Worm (Caenorhabditis elegans) whole organism, mixed stage, embryonic: ENCODE results near the gene xbx-9.

Experiments used
- M03D4.4 ChIP-seq: sonication (generic microtip); optimal IDR thresholded peaks from 2 replicates; lab custom pipeline; 2017; ENCODE audit warnings: mild to moderate bottlenecking, missing genetic modification characterization, missing compliant biosample characterization
- bed-3 ChIP-seq: fragments of 200-800 bp; sonication (Bioruptor generic); optimal IDR thresholded peaks from 3 replicates; lab custom pipeline; 2018; ENCODE audit warnings: mild to moderate bottlenecking, missing genetic modification characterization, moderate library complexity, missing compliant biosample characterization
- blmp-1 ChIP-seq: fragments of 150-350 bp; optimal IDR thresholded peaks from 2 replicates; lab custom pipeline; 2014; ENCODE audit warnings: missing biosample characterization, missing genetic modification characterization
- ceh-39 ChIP-seq: fragments of 150-350 bp; optimal IDR thresholded peaks from 2 replicates; lab custom pipeline; 2014; ENCODE audit warnings: missing biosample characterization, missing genetic modification characterization
- ceh-43 ChIP-seq: fragments of 200-800 bp; sonication (Bioruptor generic); optimal IDR thresholded peaks from 2 replicates; lab custom pipeline; 2018; ENCODE audit warnings: mild to moderate bottlenecking, missing genetic modification characterization, moderate library complexity, missing compliant biosample characterization
- ceh-83 ChIP-seq: fragments of 200-800 bp; sonication (Bioruptor generic); optimal IDR thresholded peaks from 2 replicates; lab custom pipeline; 2018; ENCODE audit warnings: mild to moderate bottlenecking, missing genetic modification characterization, missing compliant biosample characterization
- ces-1 ChIP-seq: fragments of 150-350 bp; optimal IDR thresholded peaks from 2 replicates; lab custom pipeline; 2014; ENCODE audit warnings: missing biosample characterization, missing genetic modification reagents, missing genetic modification characterization
- cnd-1 ChIP-seq: fragments of 200-800 bp; sonication (Bioruptor generic); optimal IDR thresholded peaks from 2 replicates; lab custom pipeline; 2018; ENCODE audit warnings: mild to moderate bottlenecking, missing genetic modification characterization, missing compliant biosample characterization
- drap-1 ChIP-seq: fragments of 200-800 bp; sonication (Bioruptor generic); optimal IDR thresholded peaks from 3 replicates; lab custom pipeline; 2018; ENCODE audit warnings: mild to moderate bottlenecking, missing genetic modification characterization, missing compliant biosample characterization
- elt-1 ChIP-seq: sonication (generic microtip); optimal IDR thresholded peaks from 2 replicates; lab custom pipeline; 2017; ENCODE audit warnings: missing genetic modification characterization, mild to moderate bottlenecking, missing compliant biosample characterization, antibody characterized with exemption, moderate library complexity, borderline replicate concordance; ENCODE audit not compliant: insufficient read depth
- elt-3 ChIP-seq: fragments of 150-350 bp; optimal IDR thresholded peaks from 2 replicates; lab custom pipeline; 2014; ENCODE audit warnings: missing biosample characterization, missing genetic modification characterization
- flh-1 ChIP-seq: fragments of 200-800 bp; sonication (Bioruptor generic); optimal IDR thresholded peaks from 2 replicates; lab custom pipeline; 2018; ENCODE audit warnings: mild to moderate bottlenecking, missing genetic modification characterization, moderate library complexity, missing compliant biosample characterization
- ham-2 ChIP-seq: fragments of 200-800 bp; sonication (Bioruptor generic); optimal IDR thresholded peaks from 2 replicates; lab custom pipeline; 2018; ENCODE audit warnings: mild to moderate bottlenecking, missing genetic modification characterization, missing compliant biosample characterization
- hlh-1 ChIP-seq: fragments of 150-350 bp; optimal IDR thresholded peaks from 2 replicates; lab custom pipeline; 2014; ENCODE audit warnings: missing biosample characterization, missing genetic modification reagents, missing genetic modification characterization
- lin-13 ChIP-seq: fragments of 150-350 bp; optimal IDR thresholded peaks from 2 replicates; lab custom pipeline; 2014; ENCODE audit warnings: missing biosample characterization, missing genetic modification characterization
- lin-32 ChIP-seq: fragments of 200-800 bp; sonication (Bioruptor generic); optimal IDR thresholded peaks from 2 replicates; lab custom pipeline; 2018; ENCODE audit warnings: mild to moderate bottlenecking, missing genetic modification characterization, missing compliant biosample characterization
- lsy-2 ChIP-seq: fragments of 150-350 bp; optimal IDR thresholded peaks from 2 replicates; lab custom pipeline; 2014; ENCODE audit warnings: missing biosample characterization, missing genetic modification characterization
- mab-5 ChIP-seq: fragments of 150-350 bp; optimal IDR thresholded peaks from 2 replicates; lab custom pipeline; 2014; ENCODE audit warnings: missing biosample characterization, missing genetic modification characterization
- mep-1 ChIP-seq: fragments of 150-350 bp; optimal IDR thresholded peaks from 2 replicates; lab custom pipeline; 2017; ENCODE audit warnings: missing biosample characterization, missing genetic modification reagents, missing genetic modification characterization, inconsistent platforms
- mls-2 ChIP-seq: sonication (generic microtip); optimal IDR thresholded peaks from 2 replicates; lab custom pipeline; 2016; ENCODE audit warnings: mild to moderate bottlenecking, missing genetic modification characterization, moderate library complexity, missing compliant biosample characterization
- nhr-12 ChIP-seq: fragments of 150-350 bp; optimal IDR thresholded peaks from 2 replicates; lab custom pipeline; 2014; ENCODE audit warnings: missing biosample characterization, missing genetic modification characterization
- nhr-2 ChIP-seq: fragments of 150-350 bp; optimal IDR thresholded peaks from 2 replicates; lab custom pipeline; 2014; ENCODE audit warnings: missing biosample characterization, missing genetic modification characterization
- nhr-237 ChIP-seq: fragments of 150-350 bp; optimal IDR thresholded peaks from 2 replicates; lab custom pipeline; 2014; ENCODE audit warnings: missing biosample characterization, missing genetic modification characterization
- nhr-28 ChIP-seq: fragments of 150-350 bp; optimal IDR thresholded peaks from 2 replicates; lab custom pipeline; 2014; ENCODE audit warnings: missing biosample characterization, missing genetic modification characterization
- nhr-76 ChIP-seq: sonication (generic microtip); optimal IDR thresholded peaks from 2 replicates; lab custom pipeline; 2017; ENCODE audit warnings: missing biosample characterization, missing genetic modification characterization
- pha-4 ChIP-seq: fragments of 150-350 bp; optimal IDR thresholded peaks from 2 replicates; lab custom pipeline; 2018; ENCODE audit warnings: missing biosample characterization, missing genetic modification reagents, missing genetic modification characterization
- sem-2 ChIP-seq: fragments of 200-800 bp; sonication (Bioruptor generic); optimal IDR thresholded peaks from 2 replicates; lab custom pipeline; 2018; ENCODE audit warnings: mild to moderate bottlenecking, missing genetic modification characterization, missing compliant biosample characterization
- snpc-4 ChIP-seq: fragments of 150-350 bp; optimal IDR thresholded peaks from 2 replicates; lab custom pipeline; 2014; ENCODE audit warnings: missing biosample characterization, missing genetic modification characterization
- sptf-1 ChIP-seq: sonication (generic microtip); optimal IDR thresholded peaks from 2 replicates; lab custom pipeline; 2017; ENCODE audit warnings: mild to moderate bottlenecking, missing genetic modification characterization, moderate library complexity, missing compliant biosample characterization
- tbx-8 ChIP-seq: fragments of 200-800 bp; sonication (Bioruptor generic); optimal IDR thresholded peaks from 2 replicates; lab custom pipeline; 2018; ENCODE audit warnings: mild to moderate bottlenecking, missing genetic modification characterization, moderate library complexity, missing compliant biosample characterization
- unc-120 ChIP-seq: sonication (generic microtip); optimal IDR thresholded peaks from 2 replicates; lab custom pipeline; 2017; ENCODE audit warnings: missing genetic modification characterization, missing compliant biosample characterization; ENCODE audit not compliant: poor library complexity, severe bottlenecking
- unc-62 ChIP-seq: fragments of 150-350 bp; optimal IDR thresholded peaks from 2 replicates; lab custom pipeline; 2014; ENCODE audit warnings: missing biosample characterization, missing genetic modification reagents, missing genetic modification characterization
- zip-8 ChIP-seq: fragments of 150-350 bp; optimal IDR thresholded peaks from 2 replicates; lab custom pipeline; 2014; ENCODE audit warnings: missing biosample characterization, missing genetic modification characterization

The xbx-9 gene

ce11 chrV:12701613-12702012 is 32.4 kb upstream of the xbx-9 start:
- peak; percentile 63 for TF ChIP-seq ces-1 (GFP tag; lab: Kevin White, UChicago)
- TF ChIP-seq blmp-1 (tag; lab: Kevin White, UChicago): no peak

ce11 chrV:12704077-12704476 is 29.9 kb upstream of the xbx-9 start, which contains the start of gene R11D1.1:
TSS of gene R11D1.1 (plus strand) at chrV:12704377.
- TF ChIP-seq snpc-4 (tag; lab: Kevin White, UChicago) (no peak), lin-32 (GFP tag; lab: Kevin White, UChicago) (no peak), nhr-2 (tag; lab: Kevin White, UChicago) (no peak), flh-1 (GFP tag; lab: Kevin White, UChicago) (no peak), unc-62 (no peak), mep-1 (tag; lab: Kevin White, UChicago) (no peak), ceh-39 (tag; lab: Kevin White, UChicago) (no peak), nhr-28 (no peak), ceh-83 (no peak), mab-5 (tag; lab: Kevin White, UChicago) (no peak), hlh-1 (tag; lab: Kevin White, UChicago) (no peak), nhr-76 (no peak), sptf-1 (tag; lab: Kevin White, UChicago) (no peak), zip-8 (tag; lab: Kevin White, UChicago) (no peak), cnd-1 (no peak)

- no peak for TF ChIP-seq ham-2 (GFP tag; lab: Kevin White, UChicago)
- no peak for TF ChIP-seq sem-2
- TF ChIP-seq ceh-43 (GFP tag; lab: Kevin White, UChicago): no peak
- no peak for TF ChIP-seq blmp-1 (tag; lab: Kevin White, UChicago)
- no peak for TF ChIP-seq lin-13
- TF ChIP-seq flh-1 (GFP tag; lab: Kevin White, UChicago): no peak
Observed at ce11 chrV:12706511-12706910, 27.5 kb upstream of the xbx-9 start.

- TF ChIP-seq ces-1 (GFP tag; lab: Kevin White, UChicago): no peak
- no peak for TF ChIP-seq unc-120
- no peak for TF ChIP-seq flh-1 (GFP tag; lab: Kevin White, UChicago)
- no peak for TF ChIP-seq cnd-1
- no peak for TF ChIP-seq pha-4
- no peak for TF ChIP-seq elt-1
- no peak for TF ChIP-seq M03D4.4
- no peak for TF ChIP-seq mls-2
- TF ChIP-seq ham-2 (GFP tag; lab: Kevin White, UChicago): no peak
- no peak for TF ChIP-seq nhr-237 (tag; lab: Kevin White, UChicago)
- TF ChIP-seq, all 35 proteins: peak for 0
Observed at ce11 chrV:12708305-12708704, 25.7 kb upstream of the xbx-9 start, which contains the start of gene R11D1.2. TSS of gene R11D1.2 (plus strand) at chrV:12708605.

- no peak for TF ChIP-seq M03D4.4
- TF ChIP-seq elt-3 (tag; lab: Kevin White, UChicago): no peak
- no peak for TF ChIP-seq nhr-12 (tag; lab: Kevin White, UChicago)
Observed at ce11 chrV:12711999-12712398, 22.0 kb upstream of the xbx-9 start, which contains the start of gene R11D1.3. TSS of gene R11D1.3 (minus strand) at chrV:12712099.

- TF ChIP-seq zip-8 (tag; lab: Kevin White, UChicago) (no peak), bed-3 (GFP tag; lab: Kevin White, UChicago) (no peak), hlh-1 (tag; lab: Kevin White, UChicago) (no peak), mep-1 (tag; lab: Kevin White, UChicago) (no peak), pha-4 (no peak), elt-1 (no peak), ces-1 (GFP tag; lab: Kevin White, UChicago) (no peak), sem-2 (no peak), tbx-8 (GFP tag; lab: Kevin White, UChicago) (no peak), cnd-1 (no peak), nhr-28 (no peak), ham-2 (GFP tag; lab: Kevin White, UChicago) (no peak), lsy-2 (no peak), drap-1 (GFP tag; lab: Kevin White, UChicago) (no peak), mls-2 (no peak), elt-3 (tag; lab: Kevin White, UChicago) (no peak), nhr-237 (tag; lab: Kevin White, UChicago) (no peak), mab-5 (tag; lab: Kevin White, UChicago) (no peak), nhr-12 (tag; lab: Kevin White, UChicago) (no peak)
Observed at ce11 chrV:12714120-12714519, 19.9 kb upstream of the xbx-9 start, which contains the start of gene R11D1.4. TSS of gene R11D1.4 (minus strand) at chrV:12714220.
